Fruit fly (Drosophila melanogaster): ENCODE measurements around the gene CG4768.

CG4768 gene

DNA sequence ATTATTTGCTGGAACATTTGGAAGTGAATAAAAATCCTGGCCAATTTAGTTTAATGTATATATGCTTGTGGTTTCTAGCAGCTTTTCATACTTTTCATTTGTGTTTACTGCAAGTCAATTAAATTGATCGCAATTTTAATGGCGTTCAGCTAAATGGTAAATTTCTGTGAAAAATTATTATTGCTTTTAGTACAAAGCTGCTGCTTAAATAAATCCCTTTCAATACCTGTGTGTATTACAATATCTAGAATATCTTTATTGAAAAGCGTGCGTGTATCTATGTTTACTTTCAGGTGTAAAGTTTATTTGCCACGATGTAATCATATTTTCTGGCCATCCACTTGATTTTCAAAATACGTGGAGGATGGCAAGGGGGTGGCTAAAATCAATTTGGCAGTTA lies 13.8 kb downstream of the CG4768 start, which contains the start of gene ppk28:
ppk28 (plus strand) TSS at position 301 of the 400 bp plus-strand sequence.
- TF ChIP-seq Dfd (GFP tag; optimal IDR thresholded peaks at IDR 0.05) (no peak), Abd-B (GFP tag; optimal IDR thresholded peaks at IDR 0.05) (no peak)

DNA sequence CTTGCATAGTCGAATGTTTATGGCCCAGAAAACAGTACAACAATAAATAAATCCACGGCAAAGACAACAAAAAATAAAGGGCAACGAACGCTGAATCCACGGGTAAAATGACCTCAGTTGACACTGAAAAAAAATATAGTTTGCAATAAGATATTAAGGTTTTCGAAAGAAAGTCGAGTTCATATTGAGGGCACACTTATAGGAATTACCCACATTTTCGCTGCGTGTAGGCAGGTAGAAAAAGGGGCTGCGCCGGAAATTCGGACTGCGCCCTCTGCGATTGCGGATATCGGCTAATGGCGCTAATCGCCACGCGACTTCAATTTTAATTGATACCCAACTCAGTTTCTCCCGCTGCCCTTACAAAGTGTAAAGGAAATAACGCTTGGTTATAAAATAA lies 16.7 kb downstream of the CG4768 start:
- TF ChIP-seq CG9705 (GFP tag; optimal IDR thresholded peaks at IDR 0.05) = no peak
- no peak for TF ChIP-seq sage (GFP tag; optimal IDR thresholded peaks at IDR 0.05)

DNA sequence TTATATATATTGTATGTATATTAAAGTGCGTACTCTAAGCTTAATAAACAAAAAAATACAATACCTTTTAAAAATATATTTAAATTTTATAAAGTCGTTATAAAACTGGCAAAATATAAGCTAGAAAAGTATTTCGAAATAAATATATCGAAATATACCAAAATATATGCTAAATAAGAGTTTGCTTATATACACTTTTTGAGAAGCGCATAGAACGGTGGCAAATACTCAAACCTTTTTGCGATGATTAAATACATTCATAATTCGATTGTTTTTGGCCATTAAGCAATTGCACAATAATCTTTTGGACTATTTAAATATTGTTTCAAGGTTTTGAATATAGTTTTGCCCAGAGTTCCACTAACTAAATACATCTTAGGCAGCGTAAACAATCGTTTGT lies 17.2 kb downstream of the CG4768 start:
- TF ChIP-seq CG9705 (GFP tag; optimal IDR thresholded peaks at IDR 0.05) = no peak
- no peak for TF ChIP-seq Mio (GFP tag; optimal IDR thresholded peaks at IDR 0.05)
- no peak for TF ChIP-seq Myc (optimal IDR thresholded peaks at IDR 0.05)
- TF ChIP-seq fru (GFP tag; optimal IDR thresholded peaks at IDR 0.05) = no peak
- no peak for TF ChIP-seq lola (GFP tag; optimal IDR thresholded peaks at IDR 0.05)
- TF ChIP-seq brk (GFP tag; optimal IDR thresholded peaks at IDR 0.05) = no peak
- TF ChIP-seq jim (GFP tag; optimal IDR thresholded peaks at IDR 0.05) = no peak
- no peak for TF ChIP-seq Dif (GFP tag; optimal IDR thresholded peaks at IDR 0.05; ENCODE audit: partially characterized antibody)
- TF ChIP-seq N (GFP tag; optimal IDR thresholded peaks at IDR 0.05) = no peak
- no peak for TF ChIP-seq GATAd (GFP tag; optimal IDR thresholded peaks at IDR 0.05)

DNA sequence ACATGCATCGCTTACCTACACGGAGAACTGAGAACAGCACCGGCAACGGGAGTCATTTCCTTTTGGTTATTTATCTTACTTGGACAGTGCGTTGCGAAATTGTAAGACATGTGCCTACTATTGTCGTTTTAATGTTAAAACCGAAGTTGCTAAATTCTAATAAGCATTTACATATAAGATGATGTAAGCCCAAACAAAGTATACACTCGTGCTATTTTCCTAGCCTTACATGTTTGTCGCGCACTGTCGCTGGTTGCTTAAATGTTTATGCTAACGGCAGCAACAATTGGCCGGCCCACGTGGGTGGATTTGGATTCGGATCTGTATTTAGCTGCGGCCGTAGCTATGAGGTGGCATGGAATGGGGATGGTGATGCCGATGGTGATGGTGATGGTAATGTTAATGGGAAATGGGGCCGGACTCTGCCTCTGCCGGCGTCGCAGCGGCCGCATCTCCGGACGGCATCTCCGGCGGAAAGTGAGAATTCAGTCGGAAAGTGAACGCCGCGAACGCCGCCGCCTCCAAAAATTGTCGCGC lies 19.4 kb downstream of the CG4768 start, which contains the start of gene CG4829:
CG4829 (plus strand) TSS at position 487 of the 537 bp plus-strand sequence.
- peak; percentile 14 for TF ChIP-seq Sp1 (GFP tag; optimal IDR thresholded peaks at IDR 0.05)
- no peak for TF ChIP-seq Hr78 (GFP tag; optimal IDR thresholded peaks at IDR 0.05)
- TF ChIP-seq Myc (optimal IDR thresholded peaks at IDR 0.05) = no peak
- no peak for TF ChIP-seq Hr83 (GFP tag; optimal IDR thresholded peaks at IDR 0.05; ENCODE audit: poor library complexity, severe bottlenecking)
- no peak for TF ChIP-seq tai (GFP tag; optimal IDR thresholded peaks at IDR 0.05)
- no peak for TF ChIP-seq woc (GFP tag; optimal IDR thresholded peaks at IDR 0.05)
- no peak for TF ChIP-seq Dfd (GFP tag; optimal IDR thresholded peaks at IDR 0.05)
- TF ChIP-seq foxo (GFP tag; optimal IDR thresholded peaks at IDR 0.05) = peak in 1 of 2 experiments; percentile 42
- no peak for TF ChIP-seq GATAd (GFP tag; optimal IDR thresholded peaks at IDR 0.05)
- no peak for TF ChIP-seq Hnf4 (GFP tag; optimal IDR thresholded peaks at IDR 0.05)
- no peak for TF ChIP-seq Abd-B (GFP tag; optimal IDR thresholded peaks at IDR 0.05)
- TF ChIP-seq brk (GFP tag; optimal IDR thresholded peaks at IDR 0.05) = no peak
- TF ChIP-seq dmrt93B (GFP tag; optimal IDR thresholded peaks at IDR 0.05) = peak; percentile 32
- peak; percentile 64 for TF ChIP-seq HLH106 (tag; optimal IDR thresholded peaks at IDR 0.05)
- TF ChIP-seq sage (GFP tag; optimal IDR thresholded peaks at IDR 0.05) = no peak
- peak; percentile 65 for TF ChIP-seq h (GFP tag; optimal IDR thresholded peaks at IDR 0.05)
- no peak for TF ChIP-seq CG32264 (GFP tag; optimal IDR thresholded peaks at IDR 0.05)
- TF ChIP-seq jim (GFP tag; optimal IDR thresholded peaks at IDR 0.05) = no peak
- no peak for TF ChIP-seq Rel (GFP tag; optimal IDR thresholded peaks at IDR 0.05)
- TF ChIP-seq Rel (tag; optimal IDR thresholded peaks at IDR 0.05) = no peak
- TF ChIP-seq N (GFP tag; optimal IDR thresholded peaks at IDR 0.05) = no peak
- TF ChIP-seq CrebA (GFP tag; optimal IDR thresholded peaks at IDR 0.05; ENCODE audit: borderline replicate concordance) = no peak
- peak; percentile 40 for TF ChIP-seq rgr (GFP tag; optimal IDR thresholded peaks at IDR 0.05)
- no peak for TF ChIP-seq Jra (GFP tag; optimal IDR thresholded peaks at IDR 0.05)
- TF ChIP-seq CG9705 (GFP tag; optimal IDR thresholded peaks at IDR 0.05) = no peak
- TF ChIP-seq br (GFP tag; optimal IDR thresholded peaks at IDR 0.05) = peak; percentile 31
- TF ChIP-seq psq (GFP tag; optimal IDR thresholded peaks at IDR 0.05) = no peak
- no peak for TF ChIP-seq lola (GFP tag; optimal IDR thresholded peaks at IDR 0.05)
- no peak for TF ChIP-seq dsf (GFP tag; optimal IDR thresholded peaks at IDR 0.05; ENCODE audit: borderline replicate concordance)
- no peak for TF ChIP-seq usp (GFP tag; optimal IDR thresholded peaks at IDR 0.05)
- TF ChIP-seq ey (GFP tag; optimal IDR thresholded peaks at IDR 0.05) = peak; percentile 33
- no peak for TF ChIP-seq pan (optimal IDR thresholded peaks at IDR 0.05)
- peak; percentile 40 for TF ChIP-seq fru (GFP tag; optimal IDR thresholded peaks at IDR 0.05)
- no peak for TF ChIP-seq Vsx2 (GFP tag; optimal IDR thresholded peaks at IDR 0.05; ENCODE audit: partially characterized antibody)
- TF ChIP-seq Mio (GFP tag; optimal IDR thresholded peaks at IDR 0.05) = no peak
- no peak for TF ChIP-seq dl (GFP tag; optimal IDR thresholded peaks at IDR 0.05; ENCODE audit: insufficient read depth in 1 of 2, partially characterized antibody in 2 of 2)
- TF ChIP-seq OdsH (GFP tag; optimal IDR thresholded peaks at IDR 0.05) = peak; percentile 9
- TF ChIP-seq Dif (GFP tag; optimal IDR thresholded peaks at IDR 0.05; ENCODE audit: partially characterized antibody) = no peak
- peak; percentile 54 for TF ChIP-seq sv (GFP tag; optimal IDR thresholded peaks at IDR 0.05)

Data from whole organism, wandering third instar larva.